Fruit fly (Drosophila melanogaster): ENCODE results near the gene sgg.

DNA sequence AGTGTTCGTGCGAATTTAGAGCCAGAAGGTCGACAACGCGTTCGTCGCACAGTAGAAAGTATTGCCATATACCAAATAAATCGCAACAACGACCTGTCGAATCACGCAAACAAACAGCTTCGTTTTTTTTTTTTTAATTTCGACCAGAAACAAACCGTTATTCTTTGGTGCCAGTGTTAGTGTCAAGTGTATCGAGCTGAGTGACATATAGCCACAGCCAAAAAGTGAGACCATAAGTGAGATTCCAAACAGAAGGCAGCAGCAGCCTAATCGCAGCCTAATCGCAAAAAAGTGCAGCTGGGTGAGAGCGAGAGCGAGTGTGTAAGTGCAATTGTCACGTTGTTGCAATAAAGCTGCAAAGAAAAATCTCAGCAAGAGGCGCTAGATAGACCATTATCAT, 51.8 kb downstream of the sgg start, which contains the start of gene per:
- TF ChIP-seq CG3847 (GFP tag; IDR thresholded peaks at IDR 0.05) (no peak), CG17361 (GFP tag; IDR thresholded peaks at IDR 0.05) (no peak), CG11695 (GFP tag; IDR thresholded peaks at IDR 0.05) (no peak), otp (GFP tag; IDR thresholded peaks at IDR 0.05) (no peak), CG3065 (GFP tag; optimal IDR thresholded peaks at IDR 0.05) (no peak), CG10654 (GFP tag; optimal IDR thresholded peaks at IDR 0.05) (no peak), yki (optimal IDR thresholded peaks at IDR 0.05) (no peak), CG12769 (tag; optimal IDR thresholded peaks at IDR 0.05) (no peak)

All from whole organism, embryonic.